Fruit fly (Drosophila melanogaster) whole organism, embryonic: Measurements from ENCODE around the gene CG11550.

Experiments used
- CG12769 ChIP-seq: fragments of 200-800 bp; sonication (Bioruptor generic); optimal IDR thresholded peaks from 2 replicates; lab custom pipeline; 2019; ENCODE audit warnings: missing biosample characterization, mild to moderate bottlenecking, missing genetic modification characterization, moderate library complexity
- CG14050 ChIP-seq: fragments of 200-800 bp; sonication (Bioruptor generic); IDR thresholded peaks from 3 replicates; pipeline ENCODE4 v1.3.6; 2022; ENCODE audit warnings: missing biosample characterization, missing genetic modification characterization
- CG14667 ChIP-seq: fragments of 200-800 bp; sonication (Bioruptor generic); IDR thresholded peaks from 2 replicates; pipeline ENCODE4 v1.3.6; 2022; ENCODE audit warnings: missing biosample characterization, missing genetic modification characterization
- CG14710 ChIP-seq: fragments of 200-800 bp; sonication (Bioruptor generic); optimal IDR thresholded peaks from 3 replicates; lab custom pipeline; 2019; ENCODE audit warnings: missing biosample characterization, mild to moderate bottlenecking, missing genetic modification characterization, moderate library complexity
- CG15601 ChIP-seq: fragments of 200-800 bp; sonication (Bioruptor generic); optimal IDR thresholded peaks from 3 replicates; lab custom pipeline; 2019; ENCODE audit warnings: missing biosample characterization, mild to moderate bottlenecking, missing genetic modification characterization, moderate library complexity
- CG30020 ChIP-seq: fragments of 200-800 bp; optimal IDR thresholded peaks from 2 replicates; lab custom pipeline; 2019; ENCODE audit warnings: missing biosample characterization, mild to moderate bottlenecking, missing genetic modification characterization, moderate library complexity
- CG4360 ChIP-seq: fragments of 200-800 bp; sonication (Bioruptor generic); IDR thresholded peaks from 2 replicates; pipeline ENCODE4 v1.3.6; 2022; ENCODE audit warnings: missing biosample characterization, missing genetic modification characterization
- CG4707 ChIP-seq: fragments of 200-800 bp; sonication (Bioruptor generic); optimal IDR thresholded peaks from 2 replicates; lab custom pipeline; 2018; ENCODE audit warnings: missing biosample characterization, mild to moderate bottlenecking, missing genetic modification characterization, moderate library complexity
- CG4730 ChIP-seq: fragments of 200-800 bp; sonication (Bioruptor generic); IDR thresholded peaks from 2 replicates; pipeline ENCODE4 v1.3.6; 2022; ENCODE audit warnings: missing biosample characterization, missing genetic modification characterization
- CG6254 ChIP-seq: fragments of 200-800 bp; sonication (Bioruptor generic); optimal IDR thresholded peaks from 3 replicates; lab custom pipeline; 2017; ENCODE audit warnings: mild to moderate bottlenecking, missing biosample characterization, missing genetic modification reagents, missing genetic modification characterization
- CG7271 ChIP-seq: fragments of 200-800 bp; sonication (Bioruptor generic); optimal IDR thresholded peaks from 2 replicates; lab custom pipeline; 2018; ENCODE audit warnings: missing biosample characterization, mild to moderate bottlenecking, missing genetic modification characterization, moderate library complexity
- CG7963 ChIP-seq: fragments of 200-800 bp; sonication (Bioruptor generic); IDR thresholded peaks from 3 replicates; pipeline ENCODE4 v1.3.6; 2022; ENCODE audit warnings: missing biosample characterization, missing genetic modification characterization; ENCODE audit not compliant: partially characterized antibody
- CG8089 ChIP-seq: fragments of 200-800 bp; sonication (Bioruptor generic); optimal IDR thresholded peaks from 3 replicates; lab custom pipeline; 2016; ENCODE audit warnings: missing biosample characterization, missing genetic modification characterization
- CG8478 ChIP-seq: fragments of >200 bp; optimal IDR thresholded peaks from 2 replicates; lab custom pipeline; 2018
- CG9727 ChIP-seq: fragments of 200-800 bp; sonication (Bioruptor generic); optimal IDR thresholded peaks from 3 replicates; lab custom pipeline; 2017; ENCODE audit warnings: missing biosample characterization, mild to moderate bottlenecking, missing genetic modification characterization
- CG9817 ChIP-seq: fragments of 200-800 bp; sonication (Bioruptor generic); optimal IDR thresholded peaks from 2 replicates; lab custom pipeline; 2018; ENCODE audit warnings: missing biosample characterization, mild to moderate bottlenecking, missing genetic modification characterization, moderate library complexity
- Chrac-16 ChIP-seq: fragments of 200-800 bp; sonication (Bioruptor generic); optimal IDR thresholded peaks from 3 replicates; lab custom pipeline; 2016; ENCODE audit warnings: missing biosample characterization, missing genetic modification characterization
- Dfd ChIP-seq, 2 experiments: fragments of >200 bp; optimal IDR thresholded peaks; 2 replicates each; lab custom pipeline; 2017; ENCODE audit warnings: missing biosample characterization in 2 of 2, missing genetic modification characterization in 2 of 2
- Dll ChIP-seq: fragments of 200-800 bp; sonication (Bioruptor generic); IDR thresholded peaks from 4 replicates; pipeline ENCODE4 v1.3.6; 2022; ENCODE audit warnings: missing biosample characterization, missing genetic modification characterization; ENCODE audit not compliant: partially characterized antibody
- Dref ChIP-seq: fragments of 200-800 bp; sonication (Bioruptor generic); IDR thresholded peaks from 2 replicates; pipeline ENCODE4 v1.3.6; 2022; ENCODE audit warnings: missing biosample characterization, missing genetic modification characterization
- E2f1 ChIP-seq: fragments of 200-800 bp; sonication (Bioruptor generic); IDR thresholded peaks from 2 replicates; pipeline ENCODE4 v1.3.6; 2022; ENCODE audit warnings: missing biosample characterization, missing genetic modification characterization
- Ets65A ChIP-seq: fragments of 200-800 bp; sonication (Bioruptor generic); peaks from one replicate; lab custom pipeline; 2016; ENCODE audit warnings: missing biosample characterization, missing genetic modification characterization
- Gsc ChIP-seq: fragments of 200-800 bp; sonication (Bioruptor generic); IDR thresholded peaks from 2 replicates; pipeline ENCODE4 v1.3.6; 2022; ENCODE audit warnings: missing biosample characterization, missing genetic modification characterization
- HLHmδ ChIP-seq: fragments of 200-800 bp; sonication (Bioruptor generic); optimal IDR thresholded peaks from 2 replicates; lab custom pipeline; 2018; ENCODE audit warnings: missing biosample characterization, mild to moderate bottlenecking, missing genetic modification characterization, moderate library complexity
- Kr ChIP-seq: fragments of 200-800 bp; sonication (Bioruptor generic); optimal IDR thresholded peaks from 2 replicates; lab custom pipeline; 2017; ENCODE audit warnings: missing biosample characterization, mild to moderate bottlenecking, missing genetic modification characterization
- Mes4 ChIP-seq: fragments of 200-800 bp; sonication (Bioruptor generic); optimal IDR thresholded peaks from 2 replicates; lab custom pipeline; 2016; ENCODE audit warnings: missing biosample characterization, missing genetic modification characterization
- Myb ChIP-seq: fragments of 200-800 bp; sonication (Bioruptor generic); optimal IDR thresholded peaks from 2 replicates; lab custom pipeline; 2016; ENCODE audit warnings: missing biosample characterization, missing genetic modification characterization
- Pdp1 ChIP-seq, 2 experiments: fragments of 200-800 bp; sonication (Bioruptor generic); optimal IDR thresholded peaks; 3 replicates each; lab custom pipeline; 2016; ENCODE audit warnings: missing biosample characterization in 2 of 2, missing genetic modification characterization in 2 of 2, mild to moderate bottlenecking in 1 of 2, moderate library complexity in 1 of 2
- abd-A ChIP-seq: fragments of 200-800 bp; sonication (Bioruptor generic); optimal IDR thresholded peaks from 3 replicates; lab custom pipeline; 2019; ENCODE audit warnings: missing biosample characterization, mild to moderate bottlenecking, missing genetic modification characterization, moderate library complexity
- ash1 ChIP-seq: fragments of 200-800 bp; sonication (Bioruptor generic); optimal IDR thresholded peaks from 2 replicates; lab custom pipeline; 2018; ENCODE audit warnings: missing biosample characterization, mild to moderate bottlenecking, missing genetic modification characterization
- bcd ChIP-seq: fragments of 200-800 bp; sonication (Bioruptor generic); optimal IDR thresholded peaks from 2 replicates; lab custom pipeline; 2017; ENCODE audit warnings: missing biosample characterization, mild to moderate bottlenecking, missing genetic modification characterization
- chinmo ChIP-seq: fragments of 200-800 bp; sonication (Bioruptor generic); IDR thresholded peaks from 4 replicates; pipeline ENCODE4 v1.3.6; 2022; ENCODE audit warnings: missing biosample characterization, missing genetic modification characterization; ENCODE audit not compliant: partially characterized antibody
- ci ChIP-seq: fragments of 200-800 bp; sonication (Bioruptor generic); IDR thresholded peaks from 3 replicates; pipeline ENCODE4 v1.3.6; 2022; ENCODE audit warnings: missing biosample characterization, missing genetic modification characterization
- dan ChIP-seq: fragments of 200-800 bp; sonication (Bioruptor generic); IDR thresholded peaks from 2 replicates; pipeline ENCODE4 v1.3.6; 2022; ENCODE audit warnings: missing biosample characterization, missing genetic modification characterization
- dimm ChIP-seq: fragments of 200-800 bp; sonication (Bioruptor generic); IDR thresholded peaks from 2 replicates; pipeline ENCODE4 v1.3.6; 2022; ENCODE audit warnings: missing biosample characterization, missing genetic modification characterization
- fd96Cb ChIP-seq: fragments of 200-800 bp; sonication (Bioruptor generic); optimal IDR thresholded peaks from 2 replicates; lab custom pipeline; 2018; ENCODE audit warnings: missing biosample characterization, mild to moderate bottlenecking, missing genetic modification characterization, moderate library complexity
- fru ChIP-seq: fragments of >200 bp; optimal IDR thresholded peaks from 2 replicates; lab custom pipeline; 2017
- gro ChIP-seq: fragments of 200-800 bp; sonication (Bioruptor generic); optimal IDR thresholded peaks from 2 replicates; lab custom pipeline; 2016; ENCODE audit warnings: missing biosample characterization, missing genetic modification characterization
- ken ChIP-seq: fragments of 200-800 bp; sonication (Bioruptor generic); IDR thresholded peaks from 3 replicates; pipeline ENCODE4 v1.3.6; 2022; ENCODE audit warnings: missing biosample characterization, missing genetic modification characterization
- kni ChIP-seq: fragments of 200-800 bp; sonication (Bioruptor generic); optimal IDR thresholded peaks from 3 replicates; lab custom pipeline; 2017; ENCODE audit warnings: mild to moderate bottlenecking, missing biosample characterization, missing genetic modification reagents, missing genetic modification characterization
- nau ChIP-seq: fragments of 200-800 bp; sonication (Bioruptor generic); optimal IDR thresholded peaks from 3 replicates; lab custom pipeline; 2017; ENCODE audit warnings: missing biosample characterization, mild to moderate bottlenecking, missing genetic modification characterization, missing genetic modification reagents
- odd ChIP-seq: fragments of 200-800 bp; sonication (Bioruptor generic); optimal IDR thresholded peaks from 2 replicates; lab custom pipeline; 2017; ENCODE audit warnings: missing biosample characterization, mild to moderate bottlenecking, missing genetic modification characterization
- otp ChIP-seq: fragments of 200-800 bp; sonication (Bioruptor generic); IDR thresholded peaks from 3 replicates; pipeline ENCODE4, ENCODE4 v1.3.6; 2022; ENCODE audit warnings: missing biosample characterization, missing genetic modification characterization
- psq ChIP-seq: fragments of 200-800 bp; sonication (Bioruptor generic); optimal IDR thresholded peaks from 2 replicates; lab custom pipeline; 2017; ENCODE audit warnings: missing biosample characterization, missing genetic modification characterization
- scrt ChIP-seq: fragments of 200-800 bp; sonication (Bioruptor generic); optimal IDR thresholded peaks from 2 replicates; lab custom pipeline; 2018; ENCODE audit warnings: missing biosample characterization, mild to moderate bottlenecking, missing genetic modification characterization, moderate library complexity
- sqz ChIP-seq: fragments of 200-800 bp; sonication (Bioruptor generic); optimal IDR thresholded peaks from 3 replicates; lab custom pipeline; 2018; ENCODE audit warnings: missing biosample characterization, mild to moderate bottlenecking, missing genetic modification characterization
- tin ChIP-seq: fragments of 200-800 bp; sonication (Bioruptor generic); optimal IDR thresholded peaks from 3 replicates; lab custom pipeline; 2016; ENCODE audit warnings: missing biosample characterization, missing genetic modification characterization
- trh ChIP-seq: fragments of 200-800 bp; sonication (Bioruptor generic); optimal IDR thresholded peaks from 2 replicates; lab custom pipeline; 2016; ENCODE audit warnings: missing biosample characterization, missing genetic modification characterization
- tup ChIP-seq: fragments of 200-800 bp; sonication (Bioruptor generic); optimal IDR thresholded peaks from 2 replicates; lab custom pipeline; 2016; ENCODE audit warnings: missing biosample characterization, mild to moderate bottlenecking, missing genetic modification characterization, moderate library complexity
- unpg ChIP-seq: fragments of 200-800 bp; sonication (Bioruptor generic); optimal IDR thresholded peaks from 3 replicates; lab custom pipeline; 2018; ENCODE audit warnings: missing biosample characterization, mild to moderate bottlenecking, missing genetic modification characterization, moderate library complexity

The CG11550 gene

dm6 chr3R:31713306-31714123 is 33.8 kb upstream of the CG11550 start, which contains the start of gene ttk (continued):
- TF ChIP-seq kni (peak; percentile 94), CG14667 (no peak), trh (no peak), CG9817 (tag; lab: Kevin White, UChicago) (no peak), Myb (GFP tag; lab: Kevin White, UChicago) (no peak), CG8089 (GFP tag; lab: Kevin White, UChicago) (no peak), unpg (GFP tag; lab: Kevin White, UChicago) (no peak), CG15601 (tag; lab: Kevin White, UChicago) (no peak), CG6254 (GFP tag; lab: Kevin White, UChicago) (peak; percentile 22), otp (GFP tag; lab: Robert Waterston, UW) (no peak), dan (GFP tag; lab: Robert Waterston, UW) (no peak), Pdp1 (GFP tag; optimal IDR thresholded peaks at IDR 0.05; lab: Kevin White, UChicago) (peak in 1 of 2 experiments; percentile 91), fd96Cb (tag; lab: Kevin White, UChicago) (no peak), nau (GFP tag; lab: Kevin White, UChicago) (no peak), Ets65A (GFP tag; lab: Kevin White, UChicago) (no peak), CG12769 (peak; percentile 95), fru (no peak), E2f1 (GFP tag; lab: Robert Waterston, UW) (no peak), CG14710 (tag; lab: Kevin White, UChicago) (no peak), sqz (GFP tag; lab: Kevin White, UChicago) (no peak), CG7271 (no peak), HLHmδ (GFP tag; lab: Kevin White, UChicago) (peak; percentile 9), Chrac-16 (GFP tag; lab: Kevin White, UChicago) (no peak), CG4360 (GFP tag; lab: Robert Waterston, UW) (0 out of 2 replicates have a peak, but pooled peaks have one; percentile 54), CG7963 (GFP tag; lab: Robert Waterston, UW) (no peak), ken (no peak), dimm (GFP tag; lab: Robert Waterston, UW) (no peak), abd-A (tag; lab: Kevin White, UChicago) (no peak), tup (GFP tag; lab: Kevin White, UChicago) (no peak), chinmo (peak; percentile 74; the same call in 2 of the 4 replicates), CG30020 (no peak), scrt (no peak), CG14050 (GFP tag; lab: Robert Waterston, UW) (no peak), CG8478 (lab: Kevin White, UChicago) (no peak), odd (peak; percentile 7), Kr (GFP tag; lab: Kevin White, UChicago) (no peak), Dfd (GFP tag; optimal IDR thresholded peaks at IDR 0.05; lab: Kevin White, UChicago) (no peak), bcd (GFP tag; lab: Kevin White, UChicago) (no peak), psq (GFP tag; lab: Kevin White, UChicago) (no peak), CG4730 (no peak), ash1 (GFP tag; lab: Kevin White, UChicago) (no peak), Gsc (GFP tag; lab: Robert Waterston, UW) (no peak), Dref (GFP tag; lab: Robert Waterston, UW) (no peak), tin (GFP tag; lab: Kevin White, UChicago) (no peak), CG9727 (GFP tag; lab: Kevin White, UChicago) (no peak), Dll (GFP tag; lab: Robert Waterston, UW) (peak; percentile 45; the same call in 2 of the 4 replicates), gro (no peak), Mes4 (GFP tag; lab: Kevin White, UChicago) (no peak), CG4707 (no peak), ci (GFP tag; lab: Robert Waterston, UW) (peak; percentile 8; the same call in 1 of the 3 replicates)
